Worm (Caenorhabditis elegans): ENCODE results near the gene bris-1.

DNA sequence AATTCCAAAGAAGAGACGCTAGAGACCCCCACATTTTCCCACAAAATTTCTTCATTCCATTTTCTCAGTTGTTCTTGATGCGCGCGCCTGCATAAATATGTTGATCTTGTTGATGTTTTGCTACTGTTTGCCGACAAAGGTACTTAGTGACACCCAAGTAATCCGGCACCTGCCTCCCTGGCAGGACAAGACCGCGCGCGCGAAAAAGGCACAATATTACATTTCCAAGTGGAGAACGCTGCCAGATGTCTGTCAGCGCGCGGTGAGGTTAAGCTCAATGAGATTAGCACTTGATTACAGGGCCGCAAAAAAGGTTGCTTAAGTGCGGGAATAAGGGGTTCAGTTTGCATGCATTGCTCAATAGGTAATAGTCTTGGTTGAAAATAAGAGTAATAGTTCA lies 22.5 kb upstream of the bris-1 start:
- TF ChIP-seq nhr-76 (tag; optimal IDR thresholded peaks at IDR 0.05) (no peak), nhr-25 (tag; optimal IDR thresholded peaks at IDR 0.05) (no peak), elt-1 (tag; optimal IDR thresholded peaks at IDR 0.05) (no peak), nhr-28 (tag; optimal IDR thresholded peaks at IDR 0.05) (no peak), mdl-1 (tag; optimal IDR thresholded peaks at IDR 0.05) (no peak), egl-27 (tag; optimal IDR thresholded peaks at IDR 0.05) (no peak), nhr-12 (tag; optimal IDR thresholded peaks at IDR 0.05) (no peak), nhr-11 (tag; optimal IDR thresholded peaks at IDR 0.05) (no peak), skn-1 (tag; optimal IDR thresholded peaks at IDR 0.05) (no peak)
